Worm (Caenorhabditis elegans) whole organism, L3 larva: Measurements from ENCODE around the gene dars-1.

ENCODE experiments used
- lin-15B ChIP-seq: fragments of 150-350 bp; optimal IDR thresholded peaks from 2 replicates; lab custom pipeline; 2014; ENCODE audit warnings: missing biosample characterization, missing genetic modification characterization
- mdl-1 ChIP-seq: fragments of 150-350 bp; optimal IDR thresholded peaks from 2 replicates; lab custom pipeline; 2014; ENCODE audit warnings: missing biosample characterization, missing genetic modification characterization
- nhr-25 ChIP-seq: sonication (generic microtip); optimal IDR thresholded peaks from 2 replicates; lab custom pipeline; 2017; ENCODE audit warnings: missing biosample characterization, missing genetic modification characterization
- nhr-43 ChIP-seq: sonication (generic microtip); optimal IDR thresholded peaks from 2 replicates; lab custom pipeline; 2016; ENCODE audit warnings: mild to moderate bottlenecking, missing genetic modification characterization, missing compliant biosample characterization; ENCODE audit not compliant: poor library complexity, severe bottlenecking
- nhr-76 ChIP-seq: fragments of 150-350 bp; sonication (generic microtip); optimal IDR thresholded peaks from 5 replicates; lab custom pipeline; 2014; ENCODE audit warnings: missing biosample characterization, missing genetic modification characterization
- skn-1 ChIP-seq: fragments of 150-350 bp; optimal IDR thresholded peaks from 2 replicates; lab custom pipeline; 2014; ENCODE audit warnings: missing biosample characterization, missing genetic modification characterization
- unc-62 ChIP-seq: fragments of 150-350 bp; sonication (generic microtip); optimal IDR thresholded peaks from 4 replicates; lab custom pipeline; 2014; ENCODE audit warnings: missing biosample characterization, missing genetic modification reagents, missing genetic modification characterization
- ztf-11 ChIP-seq: fragments of 150-350 bp; optimal IDR thresholded peaks from 2 replicates; lab custom pipeline; 2014; ENCODE audit warnings: missing biosample characterization, missing genetic modification characterization

- no peak for TF ChIP-seq mdl-1 (tag; lab: Kevin White, UChicago)
- no peak for TF ChIP-seq lin-15B (tag; lab: Kevin White, UChicago)
- no peak for TF ChIP-seq nhr-25
- no peak for TF ChIP-seq ztf-11 (tag; lab: Kevin White, UChicago)
- no peak for TF ChIP-seq nhr-76 (tag; lab: Kevin White, UChicago)
- TF ChIP-seq skn-1: no peak
- no peak for TF ChIP-seq unc-62
- no peak for TF ChIP-seq nhr-43
Observed at ce11 chrIII:9449831-9450230, 41.2 kb downstream of the dars-1 start, which contains the start of gene F54C8.6.
